Worm (Caenorhabditis elegans) whole organism, L1 larva: ENCODE measurements around the gene F21G4.1.
A peak's percentile ranks its signal among the peaks of the same experiment; 100 is the strongest.

Experiments used
- C04F5.9 ChIP-seq: sonication (generic microtip); optimal IDR thresholded peaks from 2 replicates; lab custom pipeline; 2016; ENCODE audit warnings: missing genetic modification characterization, missing compliant biosample characterization
- C16A3.4 ChIP-seq: fragments of 150-350 bp; optimal IDR thresholded peaks from 2 replicates; lab custom pipeline; 2014; ENCODE audit warnings: missing biosample characterization, missing genetic modification characterization
- F16B12.6 ChIP-seq: fragments of 150-350 bp; optimal IDR thresholded peaks from 2 replicates; lab custom pipeline; 2014; ENCODE audit warnings: missing biosample characterization, missing genetic modification characterization
- aly-2 ChIP-seq: fragments of 150-350 bp; optimal IDR thresholded peaks from 2 replicates; lab custom pipeline; 2014; ENCODE audit warnings: missing biosample characterization, missing genetic modification characterization
- blmp-1 ChIP-seq: fragments of 150-350 bp; optimal IDR thresholded peaks from 2 replicates; lab custom pipeline; 2014; ENCODE audit warnings: missing biosample characterization, missing genetic modification characterization
- ceh-8 ChIP-seq: fragments of 200-800 bp; sonication (Bioruptor generic); optimal IDR thresholded peaks from 2 replicates; lab custom pipeline; 2018; ENCODE audit warnings: mild to moderate bottlenecking, missing genetic modification characterization, moderate library complexity, missing compliant biosample characterization
- ceh-82 ChIP-seq, 3 experiments: fragments of 150-350 bp in 1 of 3; sonication (generic microtip) in 2 of 3; optimal IDR thresholded peaks; 2 replicates each; lab custom pipeline; 2014 to 2017; ENCODE audit warnings: missing biosample characterization in 3 of 3, missing genetic modification characterization in 3 of 3
- ceh-90 ChIP-seq: sonication (generic microtip); optimal IDR thresholded peaks from 2 replicates; lab custom pipeline; 2016; ENCODE audit warnings: missing genetic modification characterization, missing compliant biosample characterization
- dsc-1 ChIP-seq: sonication (generic microtip); optimal IDR thresholded peaks from 2 replicates; lab custom pipeline; 2016; ENCODE audit warnings: mild to moderate bottlenecking, missing genetic modification characterization, missing compliant biosample characterization
- efl-1 ChIP-seq, 4 experiments: fragments of 150-350 bp; optimal IDR thresholded peaks in 3 of 4; peaks in 1 of 4; 1 replicate in 1 of 4; 2 replicates in 3 of 4; lab custom pipeline; 2014; ENCODE audit warnings: missing biosample characterization in 2 of 4, missing genetic modification characterization in 2 of 4, missing genetic modification reagents in 2 of 4
- egl-13 ChIP-seq: sonication (generic microtip); optimal IDR thresholded peaks from 2 replicates; lab custom pipeline; 2016; ENCODE audit warnings: missing genotype, missing genetic modification reagents, missing genetic modification characterization, missing compliant biosample characterization
- elt-2 ChIP-seq: sonication (generic microtip); optimal IDR thresholded peaks from 2 replicates; lab custom pipeline; 2016; ENCODE audit warnings: missing genetic modification characterization, mild to moderate bottlenecking, inconsistent platforms, missing compliant biosample characterization, missing genetic modification reagents
- elt-3 ChIP-seq, 6 experiments: fragments of 150-350 bp in 1 of 6; sonication (generic microtip); optimal IDR thresholded peaks; 2 replicates each; lab custom pipeline; 2017 to 2018; ENCODE audit warnings: missing biosample characterization in 6 of 6, missing genetic modification characterization in 6 of 6, inconsistent platforms in 1 of 6
- fkh-10 ChIP-seq: sonication (generic microtip); optimal IDR thresholded peaks from 2 replicates; lab custom pipeline; 2017; ENCODE audit warnings: missing biosample characterization, missing genetic modification reagents, missing genetic modification characterization
- fkh-4 ChIP-seq: sonication (generic microtip); optimal IDR thresholded peaks from 2 replicates; lab custom pipeline; 2016; ENCODE audit warnings: missing compliant biosample characterization, missing genetic modification characterization, borderline replicate concordance
- fkh-8 ChIP-seq: sonication (generic microtip); optimal IDR thresholded peaks from 2 replicates; lab custom pipeline; 2016; ENCODE audit warnings: mild to moderate bottlenecking, missing genetic modification characterization, missing compliant biosample characterization
- fos-1 ChIP-seq: fragments of 150-350 bp; optimal IDR thresholded peaks from 2 replicates; lab custom pipeline; 2014; ENCODE audit warnings: missing biosample characterization, missing genetic modification characterization
- grh-1 ChIP-seq: fragments of 200-800 bp; sonication (Bioruptor generic); IDR thresholded peaks from 2 replicates; pipeline ENCODE4 v1.3.6; 2022; ENCODE audit warnings: missing genetic modification reagents, missing genetic modification characterization, missing compliant biosample characterization
- hlh-17 ChIP-seq: fragments of 200-800 bp; sonication (Bioruptor generic); optimal IDR thresholded peaks from 2 replicates; lab custom pipeline; 2018; ENCODE audit warnings: missing genetic modification characterization, mild to moderate bottlenecking, missing compliant biosample characterization, moderate library complexity, borderline replicate concordance
- hpl-2 ChIP-seq: fragments of 150-350 bp; optimal IDR thresholded peaks from 2 replicates; lab custom pipeline; 2014; ENCODE audit warnings: missing biosample characterization, missing genetic modification reagents, missing genetic modification characterization
- irx-1 ChIP-seq: sonication (generic microtip); optimal IDR thresholded peaks from 2 replicates; lab custom pipeline; 2016; ENCODE audit warnings: missing genetic modification characterization, missing compliant biosample characterization
- isw-1 ChIP-seq: fragments of 200-800 bp; sonication (Bioruptor generic); IDR thresholded peaks from 2 replicates; pipeline ENCODE4 v1.3.6; 2022; ENCODE audit warnings: missing genetic modification characterization, missing compliant biosample characterization
- jun-1 ChIP-seq: fragments of 150-350 bp; optimal IDR thresholded peaks from 2 replicates; lab custom pipeline; 2014; ENCODE audit warnings: missing biosample characterization, missing genetic modification reagents, missing genetic modification characterization
- lin-13 ChIP-seq: fragments of 150-350 bp; optimal IDR thresholded peaks from 2 replicates; lab custom pipeline; 2014; ENCODE audit warnings: missing biosample characterization, missing genetic modification reagents, missing genetic modification characterization
- lin-14 ChIP-seq: fragments of 200-800 bp; sonication (Bioruptor generic); optimal IDR thresholded peaks from 2 replicates; lab custom pipeline; 2018; ENCODE audit warnings: mild to moderate bottlenecking, missing genetic modification characterization, moderate library complexity, missing compliant biosample characterization
- lin-35 ChIP-seq, 2 experiments: fragments of 150-350 bp; optimal IDR thresholded peaks; 2 replicates each; lab custom pipeline; 2014; ENCODE audit warnings: missing biosample characterization in 2 of 2, missing genetic modification characterization in 2 of 2, missing genetic modification reagents in 2 of 2
- lin-39 ChIP-seq: fragments of 150-350 bp; optimal IDR thresholded peaks from 2 replicates; lab custom pipeline; 2014; ENCODE audit warnings: missing biosample characterization, missing genetic modification reagents, missing genetic modification characterization
- mep-1 ChIP-seq: fragments of 150-350 bp; optimal IDR thresholded peaks from 2 replicates; lab custom pipeline; 2014; ENCODE audit warnings: missing biosample characterization, missing genetic modification characterization
- nhr-11 ChIP-seq: fragments of 150-350 bp; optimal IDR thresholded peaks from 2 replicates; lab custom pipeline; 2014; ENCODE audit warnings: missing biosample characterization, missing genetic modification characterization
- nhr-12 ChIP-seq: sonication (generic microtip); optimal IDR thresholded peaks from 2 replicates; lab custom pipeline; 2017; ENCODE audit warnings: missing biosample characterization, missing genetic modification characterization
- nhr-19 ChIP-seq: fragments of 200-800 bp; sonication (Bioruptor generic); conservative IDR thresholded peaks from 2 replicates; pipeline ENCODE4 v1.3.6; 2022; ENCODE audit warnings: missing genetic modification characterization, missing compliant biosample characterization
- nhr-20 ChIP-seq: sonication (generic microtip); optimal IDR thresholded peaks from 2 replicates; lab custom pipeline; 2016; ENCODE audit warnings: mild to moderate bottlenecking, missing genetic modification characterization, missing compliant biosample characterization
- nhr-237 ChIP-seq: fragments of 150-350 bp; optimal IDR thresholded peaks from 2 replicates; lab custom pipeline; 2014; ENCODE audit warnings: missing biosample characterization, missing genetic modification characterization
- nhr-76 ChIP-seq: sonication (generic microtip); optimal IDR thresholded peaks from 2 replicates; lab custom pipeline; 2017; ENCODE audit warnings: missing biosample characterization, missing genetic modification characterization
- nhr-77 ChIP-seq: fragments of 150-350 bp; optimal IDR thresholded peaks from 2 replicates; lab custom pipeline; 2014; ENCODE audit warnings: missing biosample characterization, missing genetic modification characterization
- nhr-84 ChIP-seq: sonication (generic microtip); optimal IDR thresholded peaks from 2 replicates; lab custom pipeline; 2017; ENCODE audit warnings: missing biosample characterization, missing genetic modification characterization
- pax-3 ChIP-seq: fragments of 200-800 bp; sonication (Bioruptor generic); optimal IDR thresholded peaks from 2 replicates; lab custom pipeline; 2018; ENCODE audit warnings: mild to moderate bottlenecking, missing genetic modification characterization, moderate library complexity, missing compliant biosample characterization
- pqm-1 ChIP-seq: sonication (generic microtip); optimal IDR thresholded peaks from 3 replicates; lab custom pipeline; 2017; ENCODE audit warnings: missing biosample characterization, missing genetic modification characterization
- rnt-1 ChIP-seq: sonication (generic microtip); optimal IDR thresholded peaks from 2 replicates; lab custom pipeline; 2016; ENCODE audit warnings: mild to moderate bottlenecking, missing genetic modification characterization, moderate library complexity, missing compliant biosample characterization
- skn-1 ChIP-seq: fragments of 150-350 bp; optimal IDR thresholded peaks from 2 replicates; lab custom pipeline; 2014; ENCODE audit warnings: missing biosample characterization, missing genetic modification characterization
- sptf-1 ChIP-seq: fragments of 150-350 bp; optimal IDR thresholded peaks from 2 replicates; lab custom pipeline; 2014; ENCODE audit warnings: missing biosample characterization, missing genetic modification characterization
- swsn-7 ChIP-seq: sonication (generic microtip); optimal IDR thresholded peaks from 2 replicates; lab custom pipeline; 2016; ENCODE audit warnings: missing genetic modification characterization, missing compliant biosample characterization
- unc-130 ChIP-seq: fragments of 150-350 bp; optimal IDR thresholded peaks from 2 replicates; lab custom pipeline; 2017; ENCODE audit warnings: missing biosample characterization, missing genetic modification characterization, inconsistent platforms
- unc-86 ChIP-seq: sonication (generic microtip); optimal IDR thresholded peaks from 2 replicates; lab custom pipeline; 2016; ENCODE audit warnings: missing genetic modification characterization, missing compliant biosample characterization
- vab-15 ChIP-seq: sonication (generic microtip); optimal IDR thresholded peaks from 2 replicates; lab custom pipeline; 2017; ENCODE audit warnings: missing genotype, mild to moderate bottlenecking, missing genetic modification characterization, missing compliant biosample characterization
- zip-4 ChIP-seq: fragments of 200-800 bp; sonication (Bioruptor generic); optimal IDR thresholded peaks from 2 replicates; lab custom pipeline; 2018; ENCODE audit warnings: mild to moderate bottlenecking, missing genetic modification characterization, moderate library complexity, missing compliant biosample characterization
- ztf-11 ChIP-seq, 2 experiments: sonication (generic microtip); optimal IDR thresholded peaks; 2 replicates each; lab custom pipeline; 2016 to 2017; ENCODE audit warnings: missing genetic modification characterization in 2 of 2, missing biosample characterization in 1 of 2, missing compliant biosample characterization in 1 of 2
- ztf-4 ChIP-seq: fragments of 150-350 bp; optimal IDR thresholded peaks from 2 replicates; lab custom pipeline; 2014; ENCODE audit warnings: missing biosample characterization, missing genetic modification characterization

The F21G4.1 gene

DNA sequence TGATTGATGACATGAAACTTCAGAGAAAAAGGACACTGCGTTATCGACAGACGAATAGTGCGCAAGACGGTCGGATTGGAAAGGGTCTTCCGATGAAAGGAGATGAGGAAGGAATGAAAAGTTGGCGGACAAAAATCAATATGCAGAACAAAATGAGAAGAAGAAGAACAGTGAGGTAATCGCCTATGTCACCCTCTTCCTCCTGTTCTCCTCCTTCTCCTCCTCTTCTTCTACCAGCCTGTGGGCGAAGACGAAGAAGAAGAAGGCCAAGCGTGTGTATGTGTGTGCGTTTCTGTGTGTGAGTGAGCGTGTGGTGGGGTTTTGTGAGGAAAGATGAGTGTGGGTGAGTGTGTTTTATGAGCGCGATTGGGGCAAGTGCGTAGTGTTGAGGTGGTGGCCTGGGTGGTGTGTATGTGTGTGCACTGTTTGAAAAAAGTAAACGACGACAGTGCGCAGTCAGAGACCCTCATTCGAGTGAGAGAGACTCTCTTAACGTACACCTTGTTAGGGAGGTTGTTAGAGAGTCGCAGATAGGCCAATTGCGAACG lies 40.2 kb upstream of the F21G4.1 start, which contains the start of gene tsp-21 (continued):
- TF ChIP-seq skn-1 (tag; lab: Kevin White, UChicago): peak; percentile 84
- TF ChIP-seq grh-1 (GFP tag; lab: Robert Waterston, UW): 0 out of 2 replicates have a peak, but pooled peaks have one; percentile 9
- TF ChIP-seq pqm-1 (tag; lab: Kevin White, UChicago): no peak
- no peak for TF ChIP-seq vab-15
- TF ChIP-seq F16B12.6: no peak
- no peak for TF ChIP-seq unc-130 (tag; lab: Kevin White, UChicago)
- no peak for TF ChIP-seq hlh-17 (GFP tag; lab: Kevin White, UChicago)

DNA sequence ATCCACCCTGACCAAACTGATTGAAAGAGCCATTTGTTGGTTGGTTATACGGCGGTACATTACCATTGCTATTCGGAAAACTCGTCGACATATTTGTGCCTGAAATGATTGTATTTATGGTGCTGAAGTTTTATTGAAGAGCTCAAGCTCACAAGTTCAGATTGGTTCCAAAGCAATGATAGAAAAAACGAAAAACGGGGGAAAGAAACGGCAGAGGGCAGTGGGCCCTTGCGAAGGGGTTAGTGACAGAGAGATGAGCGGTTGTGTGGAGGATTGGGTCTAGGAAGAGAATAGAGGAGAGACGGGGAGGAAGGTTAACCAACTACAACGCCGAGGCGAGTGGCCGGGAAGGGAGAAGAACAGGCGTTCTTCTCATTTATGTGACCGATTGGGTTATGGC lies 39.2 kb upstream of the F21G4.1 start, which contains the start of gene nra-3:
Gene nra-3 (minus strand): TSS at position 101 of the 400 bp plus-strand sequence.
- peak; percentile 4 for TF ChIP-seq rnt-1 (tag; lab: Kevin White, UChicago)
- TF ChIP-seq lin-14 (GFP tag; lab: Kevin White, UChicago): peak; percentile 16
- TF ChIP-seq ztf-4 (tag; lab: Kevin White, UChicago): no peak
- TF ChIP-seq fkh-10 (GFP tag; lab: Kevin White, UChicago): no peak

DNA sequence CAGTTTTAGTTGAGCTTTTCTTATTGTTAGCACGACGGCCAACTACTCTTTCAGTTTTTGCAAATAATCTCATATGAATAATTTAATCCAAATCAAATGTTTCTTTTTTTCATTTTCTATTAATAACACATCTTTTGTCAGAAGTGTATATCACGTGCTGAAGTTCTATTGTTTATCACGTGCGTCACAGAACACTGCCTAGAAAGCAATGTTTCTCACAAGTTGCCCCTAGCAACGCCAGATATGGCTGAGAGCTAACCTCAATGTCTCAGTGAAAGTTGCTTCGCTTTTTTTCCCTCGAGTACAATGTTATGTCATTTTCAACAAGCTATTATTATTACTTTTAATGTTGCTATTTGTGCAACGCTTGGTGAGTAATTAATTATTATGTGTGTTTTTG lies 35.9 kb upstream of the F21G4.1 start:
- TF ChIP-seq lin-39 (tag; lab: Kevin White, UChicago) (no peak), nhr-77 (no peak), nhr-20 (tag; lab: Kevin White, UChicago) (peak; percentile 33), irx-1 (tag; lab: Kevin White, UChicago) (no peak), C16A3.4 (tag; lab: Kevin White, UChicago) (no peak), fkh-10 (GFP tag; lab: Kevin White, UChicago) (peak; percentile 8), nhr-19 (GFP tag; lab: Robert Waterston, UW) (no peak), pax-3 (peak; percentile 65), nhr-237 (tag; lab: Kevin White, UChicago) (no peak), zip-4 (GFP tag; lab: Kevin White, UChicago) (no peak), egl-13 (tag; lab: Kevin White, UChicago) (no peak), nhr-12 (tag; lab: Kevin White, UChicago) (no peak), jun-1 (tag; lab: Kevin White, UChicago) (no peak), ztf-4 (tag; lab: Kevin White, UChicago) (no peak), C04F5.9 (tag; lab: Kevin White, UChicago) (no peak), dsc-1 (peak; percentile 75), ceh-8 (GFP tag; lab: Kevin White, UChicago) (peak; percentile 63), fkh-8 (tag; lab: Kevin White, UChicago) (peak; percentile 91), nhr-84 (no peak), blmp-1 (tag; lab: Kevin White, UChicago) (no peak), unc-86 (no peak), swsn-7 (tag; lab: Kevin White, UChicago) (peak; percentile 7), fos-1 (no peak), lin-35 (GFP tag; optimal IDR thresholded peaks at IDR 0.05; lab: Kevin White, UChicago) (no peak), hlh-17 (GFP tag; lab: Kevin White, UChicago) (no peak), pqm-1 (tag; lab: Kevin White, UChicago) (no peak), nhr-76 (tag; lab: Kevin White, UChicago) (no peak), unc-130 (tag; lab: Kevin White, UChicago) (no peak), ceh-90 (tag; lab: Kevin White, UChicago) (no peak), aly-2 (tag; lab: Kevin White, UChicago) (no peak), ceh-82 (tag; optimal IDR thresholded peaks at IDR 0.05; lab: Kevin White, UChicago) (no peak), efl-1 (optimal IDR thresholded peaks at IDR 0.05; lab: Kevin White, UChicago) (no peak), efl-1 (GFP tag; optimal IDR thresholded peaks at IDR 0.05 in 1 of 2; lab: Kevin White, UChicago) (no peak), elt-2 (tag; lab: Kevin White, UChicago) (no peak), fkh-4 (no peak), isw-1 (no peak), nhr-11 (tag; lab: Kevin White, UChicago) (peak; percentile 10), elt-3 (tag; optimal IDR thresholded peaks at IDR 0.05; lab: Kevin White, UChicago) (no peak), hpl-2 (no peak), mep-1 (tag; lab: Kevin White, UChicago) (no peak), sptf-1 (tag; lab: Kevin White, UChicago) (no peak), ztf-11 (tag; optimal IDR thresholded peaks at IDR 0.05; lab: Kevin White, UChicago) (no peak), lin-13 (GFP tag; lab: Kevin White, UChicago) (no peak)
